Worm (Caenorhabditis elegans) whole organism, L4/young adult: ENCODE data around the gene Y37A1A.4.

Experiments used
- W03F9.2 ChIP-seq: fragments of 150-350 bp; optimal IDR thresholded peaks from 2 replicates; lab custom pipeline; 2014; ENCODE audit warnings: missing biosample characterization, missing genetic modification characterization
- dao-5 ChIP-seq: sonication (generic microtip); optimal IDR thresholded peaks from 2 replicates; lab custom pipeline; 2016; ENCODE audit warnings: missing genotype, missing genetic modification characterization, moderate library complexity, missing compliant biosample characterization
- him-1 ChIP-seq: sonication (generic microtip); optimal IDR thresholded peaks from 2 replicates; lab custom pipeline; 2016; ENCODE audit warnings: missing genotype, missing genetic modification reagents, missing genetic modification characterization, missing compliant biosample characterization

Gene Y37A1A.4

DNA sequence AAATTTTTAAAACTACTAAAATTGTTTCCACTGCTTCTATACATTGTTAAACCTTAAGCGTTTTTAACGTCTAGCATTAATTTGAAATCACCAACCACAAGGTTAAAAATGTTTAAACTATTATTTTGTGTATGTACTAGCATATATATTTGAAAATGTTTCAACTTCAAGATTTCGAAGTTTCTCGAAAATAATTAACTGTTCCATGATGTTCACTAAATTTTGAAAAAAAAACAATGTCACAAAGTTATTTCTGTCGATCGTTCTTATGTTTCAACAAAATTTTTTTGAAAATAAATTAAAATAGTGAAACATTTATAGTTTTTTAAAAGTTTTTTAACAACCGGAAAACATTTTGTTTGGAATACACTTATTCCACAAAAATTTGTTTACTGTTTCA lies 20.4 kb downstream of the Y37A1A.4 start:
- no peak for TF ChIP-seq W03F9.2 (tag; lab: Kevin White, UChicago)
- no peak for TF ChIP-seq him-1 (tag; lab: Kevin White, UChicago)
- no peak for TF ChIP-seq dao-5 (tag; lab: Kevin White, UChicago)

DNA sequence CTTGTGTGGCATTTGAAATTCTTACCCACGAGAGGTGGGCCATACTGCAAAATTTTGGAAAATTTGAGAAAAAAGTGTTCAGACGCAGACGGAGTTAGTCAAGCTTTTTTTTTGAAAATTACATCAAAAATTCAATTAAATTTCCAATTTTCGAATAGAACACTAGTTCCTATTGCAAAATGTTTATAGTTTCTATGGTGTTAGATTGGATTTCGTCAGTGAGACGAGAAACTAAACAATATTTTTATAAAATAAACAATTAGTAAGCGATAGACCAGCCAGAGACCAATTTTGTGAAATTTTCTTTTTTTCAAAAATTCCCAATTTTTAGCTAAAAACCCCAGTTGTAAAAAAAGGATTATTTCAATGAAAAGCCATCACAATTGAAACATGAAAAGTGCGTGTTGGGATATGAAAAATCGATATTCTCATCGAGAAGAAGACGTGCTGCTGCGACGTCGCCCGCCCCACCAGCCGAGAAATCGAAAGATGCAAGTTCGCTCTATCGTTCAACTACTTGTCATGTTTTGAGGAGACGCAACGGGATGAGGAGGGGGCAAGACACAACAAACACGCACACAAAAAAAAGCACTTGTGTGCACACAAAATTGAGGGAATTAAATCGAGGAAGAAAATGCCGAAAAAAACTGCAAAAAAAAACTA lies 45.7 kb downstream of the Y37A1A.4 start, which contains the start of gene dnbp-1:
dnbp-1 (minus strand) TSS at position 51 of the 663 bp plus-strand sequence.
- TF ChIP-seq him-1 (tag; lab: Kevin White, UChicago) (no peak), dao-5 (tag; lab: Kevin White, UChicago) (no peak), W03F9.2 (tag; lab: Kevin White, UChicago) (peak; percentile 67)

DNA sequence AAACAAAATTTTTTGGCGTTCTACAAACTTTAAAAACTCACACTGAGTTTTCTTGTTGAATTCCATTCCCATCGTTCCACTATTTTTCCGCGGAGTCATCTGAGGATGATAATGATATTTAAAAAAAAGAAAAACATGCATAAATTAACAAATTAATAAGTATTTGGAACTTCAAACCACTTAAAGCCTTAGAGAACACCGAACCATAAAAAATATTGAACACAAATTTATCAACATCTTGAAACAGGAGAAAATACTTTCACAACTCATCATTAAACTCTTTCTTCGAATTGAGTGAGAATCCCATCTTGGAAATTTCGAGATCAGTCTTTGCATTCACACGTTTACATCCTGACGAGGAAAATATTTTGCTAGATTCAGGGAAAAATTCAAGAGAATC lies 48.2 kb downstream of the Y37A1A.4 start, which contains the start of gene gei-18:
gei-18 (minus strand) TSS at position 101 of the 400 bp plus-strand sequence.
- TF ChIP-seq dao-5 (tag; lab: Kevin White, UChicago) (no peak), W03F9.2 (tag; lab: Kevin White, UChicago) (no peak), him-1 (tag; lab: Kevin White, UChicago) (no peak)

DNA sequence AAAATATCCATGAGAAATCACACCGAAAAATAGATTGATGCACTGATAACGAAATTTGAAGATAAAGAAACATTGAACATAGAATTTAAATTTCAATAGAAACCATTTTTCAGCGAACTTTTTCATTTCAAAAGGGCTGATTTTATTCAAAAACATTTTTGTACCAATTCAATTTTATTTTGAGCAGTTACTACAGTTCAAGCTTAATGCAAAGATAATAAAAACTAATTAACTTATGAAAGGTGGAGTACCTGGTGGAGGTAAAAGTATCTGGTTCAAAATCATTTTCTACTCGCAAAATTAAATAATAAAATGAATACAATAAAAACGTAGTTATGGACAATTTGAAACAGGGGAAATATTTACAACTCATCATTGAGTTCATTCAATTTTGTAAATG lies 49.9 kb downstream of the Y37A1A.4 start, which contains the start of gene tor-2:
tor-2 (minus strand) TSS at position 101 of the 400 bp plus-strand sequence.
- TF ChIP-seq dao-5 (tag; lab: Kevin White, UChicago), result no peak
- TF ChIP-seq him-1 (tag; lab: Kevin White, UChicago), result no peak
- no peak for TF ChIP-seq W03F9.2 (tag; lab: Kevin White, UChicago)

DNA sequence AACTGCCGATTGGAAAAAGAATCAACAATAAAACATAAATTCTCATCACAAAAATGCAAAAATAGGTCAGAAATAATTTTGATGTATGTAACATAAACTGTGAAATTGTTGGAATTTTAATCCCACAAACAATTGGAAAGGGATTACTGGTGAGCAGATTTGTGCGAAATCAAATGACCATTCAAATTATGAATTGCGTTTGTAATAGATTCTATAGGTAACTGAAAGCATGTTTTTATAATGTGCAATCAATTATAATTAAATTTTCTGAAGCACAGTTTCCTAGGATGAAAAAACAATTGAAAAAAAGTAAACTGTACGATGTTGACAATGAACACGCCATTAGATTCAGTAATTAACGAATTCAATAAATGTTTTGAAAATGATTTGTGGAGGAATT lies 51.5 kb downstream of the Y37A1A.4 start, which contains the start of gene tor-1:
tor-1 (minus strand) TSS at position 101 of the 400 bp plus-strand sequence.
- TF ChIP-seq dao-5 (tag; lab: Kevin White, UChicago) (no peak), W03F9.2 (tag; lab: Kevin White, UChicago) (no peak), him-1 (tag; lab: Kevin White, UChicago) (no peak)

DNA sequence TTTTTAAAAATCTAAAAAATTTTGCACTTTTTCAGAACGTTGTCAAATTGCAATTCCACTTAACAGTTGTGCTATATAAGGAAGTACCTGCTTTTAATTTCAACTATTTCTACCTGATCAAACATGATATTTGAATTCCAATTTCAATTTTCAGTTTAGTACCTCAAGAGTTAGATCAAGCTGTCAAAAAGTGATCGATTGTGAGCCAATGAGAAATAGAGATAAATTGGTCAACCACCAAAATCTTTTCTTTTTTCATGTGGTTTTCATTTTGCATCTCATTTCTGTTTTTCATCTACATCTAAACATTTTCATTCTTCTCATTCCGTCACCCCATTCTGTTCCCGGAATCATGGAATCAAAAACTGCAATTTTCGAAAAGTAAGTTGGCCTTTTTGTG lies 54.6 kb downstream of the Y37A1A.4 start, which contains the start of gene egl-23:
egl-23 (plus strand) TSS at position 301 of the 400 bp plus-strand sequence.
- TF ChIP-seq him-1 (tag; lab: Kevin White, UChicago) (no peak), W03F9.2 (tag; lab: Kevin White, UChicago) (no peak), dao-5 (tag; lab: Kevin White, UChicago) (no peak)

DNA sequence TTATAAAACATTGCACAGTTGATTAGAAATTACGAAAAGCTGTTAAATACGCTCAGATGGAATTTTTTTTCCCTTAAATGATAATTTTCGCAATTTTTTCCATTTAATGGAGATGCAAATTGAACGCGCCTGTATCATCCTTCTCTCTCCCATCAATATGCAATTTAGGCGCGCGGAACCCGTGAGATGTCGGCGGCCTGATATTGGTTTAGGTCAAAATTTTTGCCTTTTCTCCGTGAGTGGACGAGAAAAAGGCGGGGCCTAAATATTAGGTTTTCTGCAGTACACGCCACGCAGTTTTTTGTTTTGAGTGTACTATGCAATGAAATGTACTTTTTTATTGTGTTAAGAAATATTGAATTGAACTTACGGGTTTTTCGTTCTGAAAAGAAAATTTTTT lies 55.7 kb downstream of the Y37A1A.4 start:
- TF ChIP-seq him-1 (tag; lab: Kevin White, UChicago) (no peak), W03F9.2 (tag; lab: Kevin White, UChicago) (no peak), dao-5 (tag; lab: Kevin White, UChicago) (no peak)

DNA sequence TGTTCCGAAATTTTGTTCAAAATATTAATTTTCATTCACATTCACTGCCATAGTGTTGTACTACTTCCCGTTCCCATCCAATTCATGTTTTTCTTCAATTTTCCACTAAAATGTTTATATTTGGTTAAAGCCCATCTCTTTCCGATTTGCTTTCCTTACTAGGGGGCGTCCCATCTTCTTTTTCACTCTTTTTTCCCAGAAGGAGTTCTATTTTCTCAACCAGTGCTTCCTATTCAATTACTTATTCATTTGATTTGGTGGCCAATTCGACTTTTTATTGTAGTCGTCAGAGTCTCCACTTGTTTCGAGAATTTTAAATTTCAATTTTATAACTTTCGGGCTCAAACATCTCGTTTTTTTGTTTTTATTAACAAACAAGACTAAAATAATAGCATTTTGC lies 67.6 kb downstream of the Y37A1A.4 start:
- TF ChIP-seq him-1 (tag; lab: Kevin White, UChicago) (no peak), dao-5 (tag; lab: Kevin White, UChicago) (no peak), W03F9.2 (tag; lab: Kevin White, UChicago) (no peak)

DNA sequence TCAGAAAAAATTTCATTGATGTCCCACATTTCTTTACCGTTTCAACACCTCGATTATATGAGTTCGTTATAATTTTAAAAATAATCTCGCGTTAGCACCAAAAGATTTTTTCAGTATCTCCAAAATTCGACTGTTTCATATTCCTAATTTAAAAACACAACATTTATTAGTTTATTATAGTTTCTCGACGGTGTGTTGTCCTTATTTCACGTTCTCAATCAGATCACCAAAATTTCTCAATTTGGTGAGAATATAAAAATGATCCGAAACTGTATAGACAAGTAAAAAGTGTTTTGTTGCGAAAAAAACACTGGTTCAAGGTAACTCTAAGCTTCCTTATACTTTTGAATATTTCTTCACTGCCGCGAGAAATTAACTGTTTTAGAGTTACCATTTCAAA lies 74.5 kb downstream of the Y37A1A.4 start:
- TF ChIP-seq him-1 (tag; lab: Kevin White, UChicago), result no peak
